Worm (Caenorhabditis elegans): ENCODE data around the gene str-158.
A peak's percentile ranks its signal among the peaks of the same experiment; 100 is the strongest.

The str-158 gene

DNA sequence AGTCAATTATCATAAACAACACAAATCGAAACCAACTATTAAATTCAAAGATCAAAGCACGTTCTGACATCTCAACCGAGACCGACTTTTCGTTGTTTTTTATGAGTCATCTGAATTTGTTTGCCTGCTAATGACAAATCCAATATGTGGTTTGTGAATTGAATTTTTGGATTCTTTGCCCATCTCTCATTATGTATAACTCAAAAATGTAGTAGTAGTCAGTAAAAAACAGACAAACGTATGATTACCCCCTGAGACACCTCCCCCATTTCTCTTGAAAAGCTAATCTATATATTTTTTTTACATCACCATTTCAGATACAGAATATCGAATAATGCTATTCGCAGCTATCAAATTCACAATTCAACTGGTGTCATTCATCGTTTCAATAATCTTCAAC is 27.9 kb downstream of the str-158 start, which contains the start of gene str-169:
Gene str-169 (plus strand): TSS at position 301 of the 400 bp plus-strand sequence.
- TF ChIP-seq ztf-23 (GFP tag; IDR thresholded peaks at IDR 0.05) (no peak), ref-1 (GFP tag; conservative IDR thresholded peaks at IDR 0.05) (no peak), T22C8.4 (GFP tag; IDR thresholded peaks at IDR 0.05) (no peak), flt-1 (GFP tag; IDR thresholded peaks at IDR 0.05) (no peak), tab-1 (GFP tag; IDR thresholded peaks at IDR 0.05) (no peak), cog-1 (tag; optimal IDR thresholded peaks at IDR 0.05) (no peak), ztf-29 (GFP tag; IDR thresholded peaks at IDR 0.05) (no peak), klf-2 (GFP tag; conservative IDR thresholded peaks at IDR 0.05) (no peak), med-1 (GFP tag; optimal IDR thresholded peaks at IDR 0.05; ENCODE audit: insufficient read depth) (no peak)

DNA sequence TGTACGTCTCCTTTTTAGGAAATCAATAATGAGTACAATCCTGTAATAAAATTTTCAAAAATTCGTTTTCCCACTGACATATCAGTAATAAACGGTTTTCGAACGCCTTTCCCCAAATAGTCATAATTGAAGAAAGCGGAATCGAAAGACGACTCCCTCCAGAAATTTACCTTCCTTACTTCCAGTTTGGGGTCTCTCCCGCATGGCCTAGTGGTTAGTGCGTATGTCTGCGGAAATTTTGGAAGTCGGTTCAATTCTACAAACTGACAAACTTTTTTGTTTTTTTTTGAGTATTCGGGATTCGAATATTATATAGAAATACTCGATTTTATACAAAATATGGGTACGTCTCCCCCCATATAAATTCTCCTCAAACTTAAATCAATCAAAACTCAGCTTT is 31.9 kb downstream of the str-158 start:
- TF ChIP-seq ref-1 (GFP tag; conservative IDR thresholded peaks at IDR 0.05) (peak; percentile 45; the same call in 1 of the 2 replicates), T22C8.4 (GFP tag; IDR thresholded peaks at IDR 0.05) (peak; percentile 69)

DNA sequence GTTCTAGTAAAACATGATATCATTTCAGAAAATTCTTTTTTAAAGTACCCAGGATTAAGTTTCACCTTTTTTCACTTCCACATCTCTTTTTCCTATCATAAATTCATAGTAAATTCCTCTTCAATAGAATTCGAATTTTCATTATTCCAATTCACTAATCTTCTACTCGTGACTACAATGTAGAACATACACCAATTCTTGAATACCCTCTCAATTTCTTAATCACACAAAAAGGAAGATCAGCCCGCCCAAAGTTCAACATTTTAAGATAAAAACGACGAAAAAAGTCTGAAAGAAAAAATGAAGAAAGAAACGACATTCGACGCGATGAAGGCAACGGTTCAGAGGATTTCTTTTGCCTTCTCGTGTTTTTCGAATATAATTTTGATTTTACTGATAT is 36.0 kb downstream of the str-158 start, which contains the start of gene str-163:
Gene str-163 (plus strand): TSS at position 301 of the 400 bp plus-strand sequence.
- TF ChIP-seq flt-1 (GFP tag; IDR thresholded peaks at IDR 0.05) (no peak), cog-1 (tag; optimal IDR thresholded peaks at IDR 0.05) (no peak), ref-1 (GFP tag; conservative IDR thresholded peaks at IDR 0.05) (no peak), ztf-29 (GFP tag; IDR thresholded peaks at IDR 0.05) (no peak), T22C8.4 (GFP tag; IDR thresholded peaks at IDR 0.05) (no peak), tab-1 (GFP tag; IDR thresholded peaks at IDR 0.05) (no peak), klf-2 (GFP tag; conservative IDR thresholded peaks at IDR 0.05) (no peak), med-1 (GFP tag; optimal IDR thresholded peaks at IDR 0.05; ENCODE audit: insufficient read depth) (no peak), ztf-23 (GFP tag; IDR thresholded peaks at IDR 0.05) (no peak)

DNA sequence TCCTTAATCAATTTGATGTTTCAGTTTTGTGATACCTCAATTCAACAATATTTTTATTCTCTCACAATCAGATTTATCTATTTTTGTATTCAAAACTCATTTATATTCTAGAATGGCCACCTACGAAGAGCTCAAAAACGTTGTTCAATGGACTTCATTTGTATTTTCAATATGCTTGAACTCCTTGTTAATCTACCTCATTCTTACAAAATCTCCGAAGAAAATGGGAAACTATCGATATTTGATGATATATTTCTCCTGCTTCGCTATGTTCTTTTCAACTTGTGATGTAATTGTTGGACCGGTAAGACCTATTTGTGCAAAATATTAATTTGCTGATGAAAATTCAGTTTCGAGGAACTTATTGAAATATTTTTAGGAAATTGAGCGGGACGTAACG is 42.7 kb downstream of the str-158 start, which contains the start of gene str-164:
Gene str-164 (plus strand): TSS at position 113 of the 400 bp plus-strand sequence.
- no peak for TF ChIP-seq klf-2 (GFP tag; conservative IDR thresholded peaks at IDR 0.05)
- no peak for TF ChIP-seq T22C8.4 (GFP tag; IDR thresholded peaks at IDR 0.05)
- TF ChIP-seq cog-1 (tag; optimal IDR thresholded peaks at IDR 0.05): no peak
- TF ChIP-seq ref-1 (GFP tag; conservative IDR thresholded peaks at IDR 0.05): no peak
- TF ChIP-seq ztf-29 (GFP tag; IDR thresholded peaks at IDR 0.05): no peak

DNA sequence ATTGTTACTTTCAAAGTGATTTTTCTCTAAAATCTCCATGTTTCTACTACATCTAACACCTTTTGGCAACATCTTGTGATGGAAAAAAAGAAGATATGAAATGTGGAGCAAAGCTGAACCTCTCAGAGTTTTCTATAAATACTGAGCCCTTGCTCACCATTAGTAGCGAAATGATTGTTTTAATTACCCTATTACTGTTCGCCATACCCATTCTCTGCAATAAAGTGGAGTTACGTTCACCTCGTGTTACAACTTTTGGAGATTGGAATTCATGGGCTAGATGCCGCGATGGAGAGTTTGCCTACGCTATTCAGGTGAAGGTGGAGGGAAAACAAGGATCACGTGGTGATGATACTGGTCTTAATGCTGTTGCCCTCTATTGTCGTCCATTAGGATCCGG is 46.0 kb downstream of the str-158 start, which contains the start of gene txt-3:
Gene txt-3 (plus strand): TSS at position 125 of the 400 bp plus-strand sequence.
- TF ChIP-seq tab-1 (GFP tag; IDR thresholded peaks at IDR 0.05): no peak
- no peak for TF ChIP-seq ztf-23 (GFP tag; IDR thresholded peaks at IDR 0.05)
- TF ChIP-seq klf-2 (GFP tag; conservative IDR thresholded peaks at IDR 0.05): no peak
- no peak for TF ChIP-seq flt-1 (GFP tag; IDR thresholded peaks at IDR 0.05)
- TF ChIP-seq cog-1 (tag; optimal IDR thresholded peaks at IDR 0.05): no peak
- TF ChIP-seq ref-1 (GFP tag; conservative IDR thresholded peaks at IDR 0.05): no peak
- TF ChIP-seq T22C8.4 (GFP tag; IDR thresholded peaks at IDR 0.05): no peak
- no peak for TF ChIP-seq med-1 (GFP tag; optimal IDR thresholded peaks at IDR 0.05; ENCODE audit: insufficient read depth)
- TF ChIP-seq ztf-29 (GFP tag; IDR thresholded peaks at IDR 0.05): no peak
